Worm (Caenorhabditis elegans): ENCODE data around the gene hot-6.

- TF ChIP-seq ref-1 (GFP tag; conservative IDR thresholded peaks at IDR 0.05) = no peak
- no peak for TF ChIP-seq med-1 (GFP tag; optimal IDR thresholded peaks at IDR 0.05; ENCODE audit: insufficient read depth)
- no peak for TF ChIP-seq flt-1 (GFP tag; IDR thresholded peaks at IDR 0.05)
- TF ChIP-seq cog-1 (tag; optimal IDR thresholded peaks at IDR 0.05) = no peak
Measured at ce11 chrV:11002434-11002833, 20.3 kb downstream of the hot-6 start, which contains the start of gene F53B7.4.
